Worm (Caenorhabditis elegans) whole organism, young adult: ENCODE measurements around the gene F08G2.7.

Experiments used
- B0261.1 ChIP-seq: sonication (generic microtip); optimal IDR thresholded peaks from 2 replicates; lab custom pipeline; 2016; ENCODE audit warnings: mild to moderate bottlenecking, missing genetic modification characterization, moderate library complexity, missing compliant biosample characterization
- C06A6.2 ChIP-seq: fragments of 200-800 bp; sonication (Bioruptor generic); conservative IDR thresholded peaks from 2 replicates; pipeline ENCODE4 v1.3.6; 2022; ENCODE audit warnings: missing genetic modification characterization, missing compliant biosample characterization
- F10E7.11 ChIP-seq: sonication (generic microtip); optimal IDR thresholded peaks from 2 replicates; lab custom pipeline; 2017; ENCODE audit warnings: mild to moderate bottlenecking, missing genetic modification characterization, moderate library complexity, missing compliant biosample characterization
- K11D2.4 ChIP-seq: fragments of 200-800 bp; sonication (Bioruptor generic); IDR thresholded peaks from 2 replicates; pipeline ENCODE4 v1.3.6; 2022; ENCODE audit warnings: missing genetic modification reagents, missing genetic modification characterization, missing compliant biosample characterization
- T07F8.4 ChIP-seq: sonication (generic microtip); optimal IDR thresholded peaks from 2 replicates; lab custom pipeline; 2016; ENCODE audit warnings: mild to moderate bottlenecking, missing genetic modification characterization, moderate library complexity, missing compliant biosample characterization
- T26A5.8 ChIP-seq: sonication (generic microtip); optimal IDR thresholded peaks from 2 replicates; lab custom pipeline; 2016; ENCODE audit warnings: missing genetic modification characterization, missing compliant biosample characterization
- Y79H2A.3 ChIP-seq: fragments of 200-800 bp; sonication (Bioruptor generic); conservative IDR thresholded peaks from 2 replicates; pipeline ENCODE4 v1.3.6; 2022; ENCODE audit warnings: missing genetic modification reagents, missing genetic modification characterization, missing compliant biosample characterization
- Y95B8A.8 ChIP-seq: fragments of 200-800 bp; sonication (Bioruptor generic); IDR thresholded peaks from 2 replicates; pipeline ENCODE4 v1.3.6; 2022; ENCODE audit warnings: missing genetic modification reagents, missing genetic modification characterization, missing compliant biosample characterization
- ZK185.1 ChIP-seq: sonication (generic microtip); optimal IDR thresholded peaks from 2 replicates; lab custom pipeline; 2016; ENCODE audit warnings: mild to moderate bottlenecking, missing genetic modification characterization, missing compliant biosample characterization; ENCODE audit not compliant: poor library complexity, severe bottlenecking
- athp-1 ChIP-seq: sonication (generic microtip); optimal IDR thresholded peaks from 2 replicates; lab custom pipeline; 2017; ENCODE audit warnings: mild to moderate bottlenecking, missing genetic modification characterization, missing compliant biosample characterization
- ccch-3 ChIP-seq: fragments of 200-800 bp; sonication (Bioruptor generic); optimal IDR thresholded peaks from 2 replicates; lab custom pipeline; 2018; ENCODE audit warnings: mild to moderate bottlenecking, missing genetic modification characterization, missing compliant biosample characterization
- ceh-100 ChIP-seq: fragments of 200-800 bp; sonication (Bioruptor generic); IDR thresholded peaks from 2 replicates; pipeline ENCODE4 v1.3.6; 2022; ENCODE audit warnings: missing genetic modification reagents, missing genetic modification characterization, missing compliant biosample characterization
- ceh-27 ChIP-seq: fragments of 200-800 bp; sonication (Bioruptor generic); optimal IDR thresholded peaks from 2 replicates; lab custom pipeline; 2018; ENCODE audit warnings: mild to moderate bottlenecking, missing genetic modification characterization, moderate library complexity, missing compliant biosample characterization
- ceh-40 ChIP-seq: fragments of 200-800 bp; sonication (Bioruptor generic); IDR thresholded peaks from 2 replicates; pipeline ENCODE4 v1.3.6; 2022; ENCODE audit warnings: missing genetic modification characterization, missing compliant biosample characterization
- ceh-91 ChIP-seq: fragments of 200-800 bp; sonication (Bioruptor generic); IDR thresholded peaks from 2 replicates; pipeline ENCODE4 v1.3.6; 2022; ENCODE audit warnings: missing genetic modification reagents, missing genetic modification characterization, missing compliant biosample characterization
- dpff-1 ChIP-seq: sonication (generic microtip); optimal IDR thresholded peaks from 2 replicates; lab custom pipeline; 2017; ENCODE audit warnings: mild to moderate bottlenecking, missing genetic modification characterization, missing compliant biosample characterization
- egl-18 ChIP-seq: fragments of 200-800 bp; sonication (Bioruptor generic); IDR thresholded peaks from 2 replicates; pipeline ENCODE4 v1.3.6; 2022; ENCODE audit warnings: missing genetic modification reagents, missing genetic modification characterization, missing compliant biosample characterization
- egrh-3 ChIP-seq: fragments of 200-800 bp; sonication (Bioruptor generic); IDR thresholded peaks from 2 replicates; pipeline ENCODE4 v1.3.6; 2022; ENCODE audit warnings: missing genetic modification reagents, missing genetic modification characterization, missing compliant biosample characterization
- ekl-4 ChIP-seq: fragments of 200-800 bp; sonication (Bioruptor generic); IDR thresholded peaks from 2 replicates; pipeline ENCODE4 v1.3.6; 2022; ENCODE audit warnings: missing genetic modification reagents, missing genetic modification characterization, missing compliant biosample characterization
- gei-17 ChIP-seq: fragments of 200-800 bp; sonication (Bioruptor generic); optimal IDR thresholded peaks from 2 replicates; lab custom pipeline; 2018; ENCODE audit warnings: mild to moderate bottlenecking, missing genetic modification characterization, missing compliant biosample characterization
- hmg-1.2 ChIP-seq: fragments of 200-800 bp; sonication (Bioruptor generic); IDR thresholded peaks from 2 replicates; pipeline ENCODE4 v1.3.6; 2022; ENCODE audit warnings: missing genetic modification reagents, missing genetic modification characterization, missing compliant biosample characterization
- hsf-1 ChIP-seq: fragments of 200-800 bp; sonication (Bioruptor generic); IDR thresholded peaks from 2 replicates; pipeline ENCODE4 v1.3.6; 2022; ENCODE audit warnings: missing genetic modification reagents, missing genetic modification characterization, missing compliant biosample characterization
- lag-1 ChIP-seq: fragments of 200-800 bp; sonication (Bioruptor generic); IDR thresholded peaks from 2 replicates; pipeline ENCODE4 v1.3.6; 2022; ENCODE audit warnings: missing genetic modification reagents, missing genetic modification characterization, missing compliant biosample characterization
- let-607 ChIP-seq, 2 experiments: fragments of 200-800 bp in 1 of 2; sonication (Bioruptor generic) in 1 of 2; sonication (generic microtip) in 1 of 2; optimal IDR thresholded peaks; 2 replicates each; lab custom pipeline; 2016 to 2018; ENCODE audit warnings: mild to moderate bottlenecking in 2 of 2, missing compliant biosample characterization in 2 of 2, missing genetic modification characterization in 2 of 2, moderate library complexity in 2 of 2, missing genotype in 1 of 2
- lin-26 ChIP-seq: fragments of 200-800 bp; sonication (Bioruptor generic); IDR thresholded peaks from 2 replicates; pipeline ENCODE4 v1.3.6; 2022; ENCODE audit warnings: missing genetic modification reagents, missing genetic modification characterization, missing compliant biosample characterization
- madf-10 ChIP-seq: sonication (generic microtip); optimal IDR thresholded peaks from 2 replicates; lab custom pipeline; 2016; ENCODE audit warnings: mild to moderate bottlenecking, missing genetic modification characterization, missing compliant biosample characterization
- madf-6 ChIP-seq: fragments of 200-800 bp; sonication (Bioruptor generic); IDR thresholded peaks from 2 replicates; pipeline ENCODE4 v1.3.6; 2022; ENCODE audit warnings: missing genetic modification reagents, missing genetic modification characterization, missing compliant biosample characterization
- mcd-1 ChIP-seq: fragments of 200-800 bp; sonication (Bioruptor generic); IDR thresholded peaks from 2 replicates; pipeline ENCODE4 v1.3.6; 2022; ENCODE audit warnings: missing genetic modification reagents, missing genetic modification characterization, missing compliant biosample characterization
- mel-28 ChIP-seq: sonication (generic microtip); optimal IDR thresholded peaks from 2 replicates; lab custom pipeline; 2016; ENCODE audit warnings: borderline replicate concordance, mild to moderate bottlenecking, missing genetic modification characterization, missing compliant biosample characterization
- mes-4 ChIP-seq: sonication (generic microtip); optimal IDR thresholded peaks from 2 replicates; lab custom pipeline; 2016; ENCODE audit warnings: missing genotype, missing genetic modification characterization, missing compliant biosample characterization
- mxl-1 ChIP-seq: sonication (generic microtip); optimal IDR thresholded peaks from 2 replicates; lab custom pipeline; 2016; ENCODE audit warnings: missing genetic modification characterization, missing compliant biosample characterization
- nfyb-1 ChIP-seq: fragments of 200-800 bp; sonication (Bioruptor generic); IDR thresholded peaks from 2 replicates; pipeline ENCODE4 v1.3.6; 2022; ENCODE audit warnings: missing genetic modification reagents, missing genetic modification characterization, missing compliant biosample characterization
- nhr-179 ChIP-seq: sonication (generic microtip); optimal IDR thresholded peaks from 2 replicates; lab custom pipeline; 2016; ENCODE audit warnings: mild to moderate bottlenecking, missing genetic modification characterization, missing compliant biosample characterization
- pha-4 ChIP-seq: fragments of 150-350 bp; sonication (generic microtip); optimal IDR thresholded peaks from 2 replicates; lab custom pipeline; 2014; ENCODE audit warnings: missing biosample characterization, missing genetic modification reagents, missing genetic modification characterization
- rcor-1 ChIP-seq: fragments of 200-800 bp; sonication (Bioruptor generic); IDR thresholded peaks from 2 replicates; pipeline ENCODE4 v1.3.6; 2022; ENCODE audit warnings: missing genetic modification reagents, missing genetic modification characterization, missing compliant biosample characterization
- rec-8 ChIP-seq, 2 experiments: sonication (generic microtip); optimal IDR thresholded peaks; 2 replicates each; lab custom pipeline; 2016; ENCODE audit warnings: mild to moderate bottlenecking in 2 of 2, missing genetic modification characterization in 2 of 2, missing genetic modification reagents in 2 of 2, missing genotype in 2 of 2, missing biosample characterization in 1 of 2, missing compliant biosample characterization in 1 of 2, moderate library complexity in 1 of 2
- rpc-1 ChIP-seq, 2 experiments: fragments of 150-350 bp in 1 of 2; sonication (generic microtip) in 1 of 2; optimal IDR thresholded peaks; 2 replicates each; lab custom pipeline; 2014 to 2018; ENCODE audit warnings: missing biosample characterization in 1 of 2, missing genetic modification characterization in 1 of 2, missing genetic modification reagents in 1 of 2, missing genotype in 1 of 2
- sea-2 ChIP-seq: fragments of 200-800 bp; sonication (Bioruptor generic); IDR thresholded peaks from 2 replicates; pipeline ENCODE4 v1.3.6; 2022; ENCODE audit warnings: missing genetic modification characterization, missing compliant biosample characterization
- snpc-1.3 ChIP-seq: sonication (generic microtip); optimal IDR thresholded peaks from 2 replicates; lab custom pipeline; 2017; ENCODE audit warnings: missing genetic modification characterization, mild to moderate bottlenecking, missing compliant biosample characterization, antibody characterized with exemption, moderate library complexity, missing genotype, missing genetic modification reagents; ENCODE audit not compliant: insufficient read depth
- snpc-4 ChIP-seq, 5 experiments: fragments of 150-350 bp in 1 of 5; sonication (generic microtip) in 4 of 5; optimal IDR thresholded peaks; 2 replicates each; lab custom pipeline; 2014 to 2018; ENCODE audit warnings: missing genetic modification characterization in 5 of 5, missing biosample characterization in 3 of 5, antibody characterized with exemption in 2 of 5, mild to moderate bottlenecking in 2 of 5, missing compliant biosample characterization in 2 of 5, missing genotype in 2 of 5, moderate library complexity in 2 of 5, missing genetic modification reagents in 1 of 5
- sptf-2 ChIP-seq: fragments of 200-800 bp; sonication (Bioruptor generic); optimal IDR thresholded peaks from 2 replicates; lab custom pipeline; 2018; ENCODE audit warnings: mild to moderate bottlenecking, missing genetic modification characterization, missing compliant biosample characterization
- tbx-9 ChIP-seq: sonication (generic microtip); optimal IDR thresholded peaks from 2 replicates; lab custom pipeline; 2016; ENCODE audit warnings: borderline replicate concordance, missing genetic modification characterization, inconsistent platforms, missing compliant biosample characterization
- tlf-1 ChIP-seq: fragments of 200-800 bp; sonication (Bioruptor generic); optimal IDR thresholded peaks from 2 replicates; lab custom pipeline; 2018; ENCODE audit warnings: mild to moderate bottlenecking, missing genetic modification characterization, missing compliant biosample characterization
- unc-62 ChIP-seq: fragments of 150-350 bp; optimal IDR thresholded peaks from 2 replicates; lab custom pipeline; 2014; ENCODE audit warnings: missing biosample characterization, missing genetic modification reagents, missing genetic modification characterization
- ztf-26 ChIP-seq: sonication (generic microtip); optimal IDR thresholded peaks from 2 replicates; lab custom pipeline; 2017; ENCODE audit warnings: missing genetic modification characterization, missing compliant biosample characterization
- ztf-28 ChIP-seq: fragments of 200-800 bp; sonication (Bioruptor generic); IDR thresholded peaks from 2 replicates; pipeline ENCODE4 v1.3.6; 2022; ENCODE audit warnings: missing genetic modification reagents, missing genetic modification characterization, missing compliant biosample characterization

F08G2.7 gene

DNA sequence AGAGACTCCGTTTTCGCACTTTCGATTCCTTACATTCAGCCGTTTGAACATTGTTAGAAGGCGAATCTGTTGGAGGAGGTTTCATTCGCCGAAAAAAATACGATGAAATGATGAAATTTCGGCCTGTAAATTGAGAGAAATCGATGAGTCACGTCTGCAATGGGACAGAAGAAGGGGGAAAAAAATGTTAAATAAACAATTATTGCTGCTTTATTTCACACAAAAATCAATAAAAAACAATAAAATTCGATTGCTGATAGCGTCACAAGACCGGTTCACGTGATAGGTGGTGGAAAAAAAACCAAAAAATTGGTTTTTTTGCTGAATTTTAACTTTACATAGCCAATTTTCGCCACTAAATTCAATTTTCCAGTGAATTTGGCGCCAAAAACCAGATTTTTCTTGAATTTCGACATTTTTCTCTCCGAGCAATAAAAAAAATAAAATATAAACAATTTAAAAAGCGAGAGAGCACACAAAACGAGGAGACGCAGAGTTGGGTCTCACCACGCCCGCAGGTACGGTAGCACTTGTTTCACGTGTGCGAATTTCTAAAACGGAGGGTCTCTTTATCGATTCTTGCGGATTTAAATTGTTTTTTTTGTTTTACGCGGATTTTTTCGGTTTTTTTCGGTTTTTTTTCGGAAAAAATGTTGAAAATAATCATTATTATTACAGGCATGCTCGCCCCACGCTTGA, 31.4 kb upstream of the F08G2.7 start, which contains the start of the genes cup-14 and ndub-8 (continued):
- TF ChIP-seq rec-8 (tag; optimal IDR thresholded peaks at IDR 0.05; lab: Kevin White, UChicago) (no peak), ceh-27 (GFP tag; lab: Kevin White, UChicago) (peak; percentile 26), lin-26 (GFP tag; lab: Robert Waterston, UW) (no peak), hsf-1 (GFP tag; lab: Robert Waterston, UW) (peak; percentile 78), Y95B8A.8 (GFP tag; lab: Robert Waterston, UW) (peak; percentile 87; the same call in 1 of the 2 replicates), sea-2 (no peak), mcd-1 (peak; percentile 82), ekl-4 (GFP tag; lab: Robert Waterston, UW) (peak; percentile 88), mel-28 (no peak), ceh-100 (GFP tag; lab: Robert Waterston, UW) (peak; percentile 45), ztf-26 (tag; lab: Kevin White, UChicago) (peak; percentile 41), ZK185.1 (tag; lab: Kevin White, UChicago) (no peak), B0261.1 (tag; lab: Kevin White, UChicago) (no peak), egrh-3 (GFP tag; lab: Robert Waterston, UW) (0 out of 2 replicates have a peak, but pooled peaks have one; percentile 6), athp-1 (tag; lab: Kevin White, UChicago) (peak; percentile 84), let-607 (tag; optimal IDR thresholded peaks at IDR 0.05; lab: Kevin White, UChicago) (peak in 1 of 2 experiments; percentile 23), ccch-3 (GFP tag; lab: Kevin White, UChicago) (no peak), ceh-40 (no peak), madf-10 (no peak), ztf-28 (GFP tag; lab: Robert Waterston, UW) (peak; percentile 76), Y79H2A.3 (GFP tag; lab: Robert Waterston, UW) (0 out of 2 replicates have a peak, but pooled peaks have one; percentile 24), ceh-91 (GFP tag; lab: Robert Waterston, UW) (peak; percentile 84), sptf-2 (GFP tag; lab: Kevin White, UChicago) (no peak), C06A6.2 (GFP tag; lab: Robert Waterston, UW) (no peak), rpc-1 (optimal IDR thresholded peaks at IDR 0.05; lab: Kevin White, UChicago) (peak; percentile 13), rpc-1 (tag; optimal IDR thresholded peaks at IDR 0.05; lab: Kevin White, UChicago) (no peak), T07F8.4 (tag; lab: Kevin White, UChicago) (no peak), dpff-1 (tag; lab: Kevin White, UChicago) (no peak), K11D2.4 (GFP tag; lab: Robert Waterston, UW) (peak; percentile 81), rcor-1 (GFP tag; lab: Robert Waterston, UW) (peak; percentile 89), tbx-9 (tag; lab: Kevin White, UChicago) (no peak), mxl-1 (tag; lab: Kevin White, UChicago) (no peak), snpc-4 (GFP tag; optimal IDR thresholded peaks at IDR 0.05; lab: Kevin White, UChicago) (peak; percentile 63), snpc-4 (tag; optimal IDR thresholded peaks at IDR 0.05; lab: Kevin White, UChicago) (peak; percentile 39 to 84 (median 78)), lag-1 (GFP tag; lab: Robert Waterston, UW) (no peak), snpc-1.3 (tag; lab: Kevin White, UChicago) (peak; percentile 85), unc-62 (GFP tag; lab: Kevin White, UChicago) (no peak), T26A5.8 (tag; lab: Kevin White, UChicago) (no peak), egl-18 (no peak), mes-4 (tag; lab: Kevin White, UChicago) (no peak), gei-17 (GFP tag; lab: Kevin White, UChicago) (peak; percentile 9), F10E7.11 (tag; lab: Kevin White, UChicago) (no peak), madf-6 (GFP tag; lab: Robert Waterston, UW) (peak; percentile 97), tlf-1 (peak; percentile 83), nfyb-1 (GFP tag; lab: Robert Waterston, UW) (peak; percentile 78), hmg-1.2 (GFP tag; lab: Robert Waterston, UW) (peak; percentile 100), nhr-179 (tag; lab: Kevin White, UChicago) (no peak), pha-4 (tag; lab: Kevin White, UChicago) (peak; percentile 75)
